Worm (Caenorhabditis elegans): ENCODE results near the gene Y65A5A.1.

The Y65A5A.1 gene

ce11 chrIV:16399017-16399416, 609 bp downstream of the Y65A5A.1 start:
- TF ChIP-seq pes-1 (GFP tag; IDR thresholded peaks at IDR 0.05) (peak; percentile 87), scrt-1 (GFP tag; IDR thresholded peaks at IDR 0.05) (peak; percentile 73), F13C5.2 (tag; optimal IDR thresholded peaks at IDR 0.05) (no peak), sea-1 (GFP tag; conservative IDR thresholded peaks at IDR 0.05) (peak; percentile 82), ets-7 (tag; optimal IDR thresholded peaks at IDR 0.05) (no peak), tbx-11 (GFP tag; IDR thresholded peaks at IDR 0.05) (peak; percentile 67; the same call in 1 of the 2 replicates), hmg-4 (GFP tag; optimal IDR thresholded peaks at IDR 0.05) (peak; percentile 22), ceh-13 (GFP tag; optimal IDR thresholded peaks at IDR 0.05) (peak; percentile 68), tra-4 (tag; optimal IDR thresholded peaks at IDR 0.05) (no peak), aly-1 (tag; optimal IDR thresholded peaks at IDR 0.05) (no peak), ceh-36 (tag; optimal IDR thresholded peaks at IDR 0.05) (peak; percentile 66), flt-1 (GFP tag; IDR thresholded peaks at IDR 0.05) (peak; percentile 78), ama-1 (optimal IDR thresholded peaks at IDR 0.05) (peak; percentile 54), hnd-1 (tag; optimal IDR thresholded peaks at IDR 0.05) (peak; percentile 48), tbx-37 (GFP tag; conservative IDR thresholded peaks at IDR 0.05) (peak; percentile 63), hmbx-1 (tag; optimal IDR thresholded peaks at IDR 0.05) (no peak), B0310.2 (tag; optimal IDR thresholded peaks at IDR 0.05) (peak; percentile 29)

- TF ChIP-seq ceh-13 (GFP tag; optimal IDR thresholded peaks at IDR 0.05), result peak; percentile 52
- peak; percentile 85 for TF ChIP-seq flt-1 (GFP tag; IDR thresholded peaks at IDR 0.05)
- TF ChIP-seq hmbx-1 (tag; optimal IDR thresholded peaks at IDR 0.05), result no peak
- peak; percentile 80 for TF ChIP-seq sea-1 (GFP tag; conservative IDR thresholded peaks at IDR 0.05)
- peak; percentile 90 for TF ChIP-seq pes-1 (GFP tag; IDR thresholded peaks at IDR 0.05)
- TF ChIP-seq tbx-37 (GFP tag; conservative IDR thresholded peaks at IDR 0.05), result peak; percentile 66
- peak; percentile 61 for TF ChIP-seq F13C5.2 (tag; optimal IDR thresholded peaks at IDR 0.05)
- peak; percentile 82 for TF ChIP-seq aly-1 (tag; optimal IDR thresholded peaks at IDR 0.05)
- TF ChIP-seq ets-7 (tag; optimal IDR thresholded peaks at IDR 0.05), result peak; percentile 41
- peak; percentile 68 for TF ChIP-seq tbx-11 (GFP tag; IDR thresholded peaks at IDR 0.05)
- peak; percentile 82 for TF ChIP-seq scrt-1 (GFP tag; IDR thresholded peaks at IDR 0.05)
- TF ChIP-seq tra-4 (tag; optimal IDR thresholded peaks at IDR 0.05), result peak; percentile 82
- TF ChIP-seq B0310.2 (tag; optimal IDR thresholded peaks at IDR 0.05), result peak; percentile 75
- peak; percentile 74 for TF ChIP-seq ama-1 (optimal IDR thresholded peaks at IDR 0.05)
- TF ChIP-seq hnd-1 (tag; optimal IDR thresholded peaks at IDR 0.05), result peak; percentile 15
- peak; percentile 72 for TF ChIP-seq ceh-36 (tag; optimal IDR thresholded peaks at IDR 0.05)
- TF ChIP-seq hmg-4 (GFP tag; optimal IDR thresholded peaks at IDR 0.05), result peak; percentile 90
Observed at ce11 chrIV:16397845-16398607, 1.6 kb downstream of the Y65A5A.1 start.

- no peak for TF ChIP-seq tbx-11 (GFP tag; IDR thresholded peaks at IDR 0.05)
- no peak for TF ChIP-seq hnd-1 (tag; optimal IDR thresholded peaks at IDR 0.05)
- TF ChIP-seq ceh-13 (GFP tag; optimal IDR thresholded peaks at IDR 0.05), result no peak
- TF ChIP-seq hmbx-1 (tag; optimal IDR thresholded peaks at IDR 0.05), result no peak
- no peak for TF ChIP-seq ama-1 (optimal IDR thresholded peaks at IDR 0.05)
- TF ChIP-seq tbx-37 (GFP tag; conservative IDR thresholded peaks at IDR 0.05), result no peak
- TF ChIP-seq ceh-36 (tag; optimal IDR thresholded peaks at IDR 0.05), result no peak
- TF ChIP-seq ets-7 (tag; optimal IDR thresholded peaks at IDR 0.05), result no peak
Observed at ce11 chrIV:16396651-16397050, 3.0 kb downstream of the Y65A5A.1 start.

- TF ChIP-seq ceh-13 (GFP tag; optimal IDR thresholded peaks at IDR 0.05) (no peak), sea-1 (GFP tag; conservative IDR thresholded peaks at IDR 0.05) (no peak), tra-4 (tag; optimal IDR thresholded peaks at IDR 0.05) (no peak), ama-1 (optimal IDR thresholded peaks at IDR 0.05) (no peak), F13C5.2 (tag; optimal IDR thresholded peaks at IDR 0.05) (no peak), flt-1 (GFP tag; IDR thresholded peaks at IDR 0.05) (no peak), scrt-1 (GFP tag; IDR thresholded peaks at IDR 0.05) (no peak), ets-7 (tag; optimal IDR thresholded peaks at IDR 0.05) (no peak), pes-1 (GFP tag; IDR thresholded peaks at IDR 0.05) (no peak), tbx-11 (GFP tag; IDR thresholded peaks at IDR 0.05) (no peak), aly-1 (tag; optimal IDR thresholded peaks at IDR 0.05) (no peak), B0310.2 (tag; optimal IDR thresholded peaks at IDR 0.05) (no peak), ceh-36 (tag; optimal IDR thresholded peaks at IDR 0.05) (no peak), hmbx-1 (tag; optimal IDR thresholded peaks at IDR 0.05) (no peak), hnd-1 (tag; optimal IDR thresholded peaks at IDR 0.05) (no peak), tbx-37 (GFP tag; conservative IDR thresholded peaks at IDR 0.05) (no peak), hmg-4 (GFP tag; optimal IDR thresholded peaks at IDR 0.05) (no peak)
Observed at ce11 chrIV:16393668-16394067, 6.0 kb downstream of the Y65A5A.1 start, which contains the start of gene Y65A5A.24. Gene Y65A5A.24, plus strand, starts transcription at chrIV:16393968.

- TF ChIP-seq pes-1 (GFP tag; IDR thresholded peaks at IDR 0.05), result no peak
- peak; percentile 28 for TF ChIP-seq ceh-36 (tag; optimal IDR thresholded peaks at IDR 0.05)
Observed at ce11 chrIV:16391470-16391869, 8.2 kb downstream of the Y65A5A.1 start.

ce11 chrIV:16388856-16389461, 10.7 kb downstream of the Y65A5A.1 start:
- peak; percentile 30 for TF ChIP-seq hnd-1 (tag; optimal IDR thresholded peaks at IDR 0.05)
- TF ChIP-seq ama-1 (optimal IDR thresholded peaks at IDR 0.05), result no peak
- TF ChIP-seq aly-1 (tag; optimal IDR thresholded peaks at IDR 0.05), result no peak
- no peak for TF ChIP-seq ets-7 (tag; optimal IDR thresholded peaks at IDR 0.05)
- TF ChIP-seq scrt-1 (GFP tag; IDR thresholded peaks at IDR 0.05), result peak; percentile 69
- TF ChIP-seq hmg-4 (GFP tag; optimal IDR thresholded peaks at IDR 0.05), result peak; percentile 66
- peak; percentile 85 for TF ChIP-seq pes-1 (GFP tag; IDR thresholded peaks at IDR 0.05)
- no peak for TF ChIP-seq B0310.2 (tag; optimal IDR thresholded peaks at IDR 0.05)
- 0 out of 2 replicates have a peak, but pooled peaks have one; percentile 58 for TF ChIP-seq tbx-11 (GFP tag; IDR thresholded peaks at IDR 0.05)
- peak; percentile 19 for TF ChIP-seq ceh-13 (GFP tag; optimal IDR thresholded peaks at IDR 0.05)
- peak; percentile 81; the same call in 1 of the 2 replicates for TF ChIP-seq sea-1 (GFP tag; conservative IDR thresholded peaks at IDR 0.05)
- TF ChIP-seq tra-4 (tag; optimal IDR thresholded peaks at IDR 0.05), result no peak
- TF ChIP-seq ceh-36 (tag; optimal IDR thresholded peaks at IDR 0.05), result peak; percentile 60
- 0 out of 2 replicates have a peak, but pooled peaks have one; percentile 26 for TF ChIP-seq tbx-37 (GFP tag; conservative IDR thresholded peaks at IDR 0.05)
- no peak for TF ChIP-seq hmbx-1 (tag; optimal IDR thresholded peaks at IDR 0.05)
- no peak for TF ChIP-seq F13C5.2 (tag; optimal IDR thresholded peaks at IDR 0.05)
- peak; percentile 62 for TF ChIP-seq flt-1 (GFP tag; IDR thresholded peaks at IDR 0.05)
